Worm (Caenorhabditis elegans): ENCODE measurements around the gene C08F8.2.

The C08F8.2 gene

ce11 chrIV:11148788-11149366, 1.9 kb upstream of the C08F8.2 start:
- no peak for TF ChIP-seq ceh-19 (GFP tag; optimal IDR thresholded peaks at IDR 0.05)
- no peak for TF ChIP-seq ref-2 (tag; optimal IDR thresholded peaks at IDR 0.05)
- TF ChIP-seq F13H6.1 (tag; optimal IDR thresholded peaks at IDR 0.05) = no peak
- TF ChIP-seq sox-2 (GFP tag; IDR thresholded peaks at IDR 0.05) = no peak
- no peak for TF ChIP-seq fax-1 (tag; optimal IDR thresholded peaks at IDR 0.05)
- TF ChIP-seq sox-4 (tag; optimal IDR thresholded peaks at IDR 0.05) = no peak
- TF ChIP-seq ets-4 (tag; optimal IDR thresholded peaks at IDR 0.05) = no peak
- no peak for TF ChIP-seq hlh-13 (GFP tag; optimal IDR thresholded peaks at IDR 0.05)
- no peak for TF ChIP-seq elt-2 (tag; optimal IDR thresholded peaks at IDR 0.05)
- TF ChIP-seq nfya-1 (tag; optimal IDR thresholded peaks at IDR 0.05) = no peak
- TF ChIP-seq nhr-232 (tag; optimal IDR thresholded peaks at IDR 0.05) = no peak
- TF ChIP-seq pax-1 (tag; optimal IDR thresholded peaks at IDR 0.05) = no peak
- TF ChIP-seq ceh-18 (tag; optimal IDR thresholded peaks at IDR 0.05) = no peak
- no peak for TF ChIP-seq ceh-30 (tag; optimal IDR thresholded peaks at IDR 0.05)
- no peak for TF ChIP-seq lim-6 (tag; optimal IDR thresholded peaks at IDR 0.05)
- no peak for TF ChIP-seq madf-2 (tag; optimal IDR thresholded peaks at IDR 0.05)
- TF ChIP-seq ceh-22 (tag; optimal IDR thresholded peaks at IDR 0.05) = no peak
- TF ChIP-seq ceh-48 (tag; optimal IDR thresholded peaks at IDR 0.05) = no peak
- no peak for TF ChIP-seq elt-4 (tag; optimal IDR thresholded peaks at IDR 0.05)
- TF ChIP-seq rnt-1 (tag; optimal IDR thresholded peaks at IDR 0.05) = no peak

ce11 chrIV:11149454-11150163, 1.2 kb upstream of the C08F8.2 start, which contains the start of the genes F01G4.6 and pfd-1:
TSS of gene F01G4.6 (minus strand) at chrIV:11149504.
TSS of gene pfd-1 (plus strand) at chrIV:11150113.
- TF ChIP-seq zip-5 (tag; optimal IDR thresholded peaks at IDR 0.05) = no peak
- TF ChIP-seq syd-9 (tag; optimal IDR thresholded peaks at IDR 0.05) = no peak
- TF ChIP-seq elt-2 (tag; optimal IDR thresholded peaks at IDR 0.05) = peak; percentile 48
- no peak for TF ChIP-seq ceh-9 (tag; optimal IDR thresholded peaks at IDR 0.05)
- peak; percentile 39 for TF ChIP-seq ceh-18 (tag; optimal IDR thresholded peaks at IDR 0.05)
- TF ChIP-seq unc-42 (tag; optimal IDR thresholded peaks at IDR 0.05) = peak; percentile 46
- no peak for TF ChIP-seq ttx-3 (tag; optimal IDR thresholded peaks at IDR 0.05)
- no peak for TF ChIP-seq ceh-19 (GFP tag; optimal IDR thresholded peaks at IDR 0.05)
- TF ChIP-seq ceh-2 (tag; optimal IDR thresholded peaks at IDR 0.05) = no peak
- TF ChIP-seq fkh-6 (tag; optimal IDR thresholded peaks at IDR 0.05) = no peak
- TF ChIP-seq ceh-31 (tag; optimal IDR thresholded peaks at IDR 0.05) = peak; percentile 50
- TF ChIP-seq elt-4 (tag; optimal IDR thresholded peaks at IDR 0.05) = no peak
- TF ChIP-seq ceh-6 (GFP tag; optimal IDR thresholded peaks at IDR 0.05) = no peak
- no peak for TF ChIP-seq pqm-1 (tag; optimal IDR thresholded peaks at IDR 0.05)
- peak; percentile 14 for TF ChIP-seq ceh-34 (tag; optimal IDR thresholded peaks at IDR 0.05)
- TF ChIP-seq gmeb-2 (tag; optimal IDR thresholded peaks at IDR 0.05) = peak; percentile 12
- TF ChIP-seq tbx-7 (tag; optimal IDR thresholded peaks at IDR 0.05) = no peak
- no peak for TF ChIP-seq pha-2 (tag; optimal IDR thresholded peaks at IDR 0.05)
- peak; percentile 29; the same call in 1 of the 2 replicates for TF ChIP-seq unc-3 (GFP tag; conservative IDR thresholded peaks at IDR 0.05)
- TF ChIP-seq unc-3 (tag; optimal IDR thresholded peaks at IDR 0.05) = no peak
- TF ChIP-seq ceh-45 (GFP tag; IDR thresholded peaks at IDR 0.05) = no peak
- TF ChIP-seq sdc-2 (tag; optimal IDR thresholded peaks at IDR 0.05) = no peak
- TF ChIP-seq dve-1 (tag; optimal IDR thresholded peaks at IDR 0.05) = peak; percentile 54
- TF ChIP-seq pros-1 (tag; optimal IDR thresholded peaks at IDR 0.05) = no peak
- peak; percentile 3 for TF ChIP-seq rnt-1 (tag; optimal IDR thresholded peaks at IDR 0.05)
- TF ChIP-seq pax-1 (tag; optimal IDR thresholded peaks at IDR 0.05) = peak; percentile 66
- TF ChIP-seq ceh-48 (tag; optimal IDR thresholded peaks at IDR 0.05) = no peak
- no peak for TF ChIP-seq T23F11.4 (GFP tag; optimal IDR thresholded peaks at IDR 0.05)
- peak; percentile 44 for TF ChIP-seq tbx-2 (tag; optimal IDR thresholded peaks at IDR 0.05)
- TF ChIP-seq ceh-14 (tag; optimal IDR thresholded peaks at IDR 0.05) = no peak
- TF ChIP-seq unc-55 (GFP tag; optimal IDR thresholded peaks at IDR 0.05) = peak; percentile 37
- TF ChIP-seq hlh-15 (tag; optimal IDR thresholded peaks at IDR 0.05) = no peak
- peak; percentile 25 for TF ChIP-seq ref-2 (tag; optimal IDR thresholded peaks at IDR 0.05)
- no peak for TF ChIP-seq madf-2 (tag; optimal IDR thresholded peaks at IDR 0.05)
- TF ChIP-seq Y22D7AL.16 (tag; optimal IDR thresholded peaks at IDR 0.05) = no peak
- TF ChIP-seq hlh-30 (tag; optimal IDR thresholded peaks at IDR 0.05; ENCODE audit: insufficient read depth) = no peak
- TF ChIP-seq nfya-1 (tag; optimal IDR thresholded peaks at IDR 0.05) = peak; percentile 90
- no peak for TF ChIP-seq sox-2 (GFP tag; IDR thresholded peaks at IDR 0.05)
- no peak for TF ChIP-seq sox-4 (tag; optimal IDR thresholded peaks at IDR 0.05)
- no peak for TF ChIP-seq ets-4 (tag; optimal IDR thresholded peaks at IDR 0.05)
- TF ChIP-seq unc-86 (tag; optimal IDR thresholded peaks at IDR 0.05) = no peak
- no peak for TF ChIP-seq odd-2 (tag; optimal IDR thresholded peaks at IDR 0.05)

All from whole organism, late embryonic.